Worm (Caenorhabditis elegans): Measurements from ENCODE around the gene mab-3.
A peak's percentile ranks its signal among the peaks of the same experiment; 100 is the strongest.

Gene mab-3

DNA sequence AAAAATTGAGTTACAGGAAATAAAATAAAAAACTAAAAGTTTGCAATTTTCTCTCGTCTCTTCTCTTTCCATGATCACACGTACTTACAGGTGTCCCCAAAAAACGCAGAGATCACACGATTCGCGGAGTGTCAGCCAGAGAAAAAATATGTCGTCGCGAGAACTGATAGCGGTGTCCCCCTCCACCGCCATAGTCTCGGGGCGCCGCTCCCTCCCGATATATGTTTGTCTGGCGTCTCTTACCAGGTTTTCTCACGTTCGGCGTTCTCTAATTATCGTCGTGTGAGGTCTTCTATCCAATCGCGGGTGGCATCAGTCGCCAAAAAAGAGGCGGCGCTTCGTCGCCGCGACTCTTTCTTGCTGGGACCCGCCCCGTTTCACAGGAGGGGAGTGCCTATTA, at the start of gene mab-3:
Gene mab-3, plus strand, starts transcription at position 328 of the 400 bp plus-strand sequence.
- TF ChIP-seq nhr-19 (GFP tag; conservative IDR thresholded peaks at IDR 0.05) (peak; percentile 34; the same call in 1 of the 2 replicates), rnt-1 (tag; optimal IDR thresholded peaks at IDR 0.05) (peak; percentile 15), lin-14 (GFP tag; optimal IDR thresholded peaks at IDR 0.05) (peak; percentile 61)

DNA sequence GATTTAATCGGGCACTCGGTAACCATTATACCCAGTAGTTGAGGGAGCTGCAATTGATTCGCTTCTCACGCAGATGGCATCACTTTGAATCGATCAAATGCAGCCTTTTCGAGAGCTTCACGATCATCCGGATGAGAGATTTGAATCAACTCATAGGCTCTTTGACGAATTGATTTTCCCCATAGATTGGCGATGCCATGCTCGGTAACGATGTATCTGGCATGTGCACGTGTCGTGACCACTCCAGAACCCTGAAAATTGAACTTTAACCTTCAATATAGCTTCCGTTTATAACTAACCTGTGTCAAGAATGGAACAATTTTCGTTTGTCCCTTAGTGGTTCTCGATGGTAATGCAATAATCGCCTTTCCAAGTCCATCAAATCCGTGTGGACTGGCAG, 47.8 kb upstream of the mab-3 start:
- no peak for TF ChIP-seq nhr-19 (GFP tag; conservative IDR thresholded peaks at IDR 0.05)
- TF ChIP-seq sup-37 (GFP tag; optimal IDR thresholded peaks at IDR 0.05): no peak
- TF ChIP-seq nhr-71 (tag; optimal IDR thresholded peaks at IDR 0.05): no peak
- no peak for TF ChIP-seq F16B12.6 (tag; optimal IDR thresholded peaks at IDR 0.05)
- TF ChIP-seq mab-9 (GFP tag; IDR thresholded peaks at IDR 0.05): no peak
- no peak for TF ChIP-seq unc-62 (GFP tag; optimal IDR thresholded peaks at IDR 0.05)
- TF ChIP-seq xbp-1 (tag; optimal IDR thresholded peaks at IDR 0.05): no peak
- no peak for TF ChIP-seq C16A3.4 (tag; optimal IDR thresholded peaks at IDR 0.05)
- TF ChIP-seq fos-1 (tag; optimal IDR thresholded peaks at IDR 0.05): no peak
- no peak for TF ChIP-seq mef-2 (tag; optimal IDR thresholded peaks at IDR 0.05)
- no peak for TF ChIP-seq C04F5.9 (tag; optimal IDR thresholded peaks at IDR 0.05)
- no peak for TF ChIP-seq ztf-4 (tag; optimal IDR thresholded peaks at IDR 0.05)
- no peak for TF ChIP-seq nhr-84 (tag; optimal IDR thresholded peaks at IDR 0.05)
- no peak for TF ChIP-seq nhr-28 (tag; optimal IDR thresholded peaks at IDR 0.05)
- TF ChIP-seq tlp-1 (tag; optimal IDR thresholded peaks at IDR 0.05): no peak
- TF ChIP-seq mep-1 (tag; optimal IDR thresholded peaks at IDR 0.05): no peak
- TF ChIP-seq nhr-90 (tag; optimal IDR thresholded peaks at IDR 0.05; ENCODE audit: poor library complexity): no peak

DNA sequence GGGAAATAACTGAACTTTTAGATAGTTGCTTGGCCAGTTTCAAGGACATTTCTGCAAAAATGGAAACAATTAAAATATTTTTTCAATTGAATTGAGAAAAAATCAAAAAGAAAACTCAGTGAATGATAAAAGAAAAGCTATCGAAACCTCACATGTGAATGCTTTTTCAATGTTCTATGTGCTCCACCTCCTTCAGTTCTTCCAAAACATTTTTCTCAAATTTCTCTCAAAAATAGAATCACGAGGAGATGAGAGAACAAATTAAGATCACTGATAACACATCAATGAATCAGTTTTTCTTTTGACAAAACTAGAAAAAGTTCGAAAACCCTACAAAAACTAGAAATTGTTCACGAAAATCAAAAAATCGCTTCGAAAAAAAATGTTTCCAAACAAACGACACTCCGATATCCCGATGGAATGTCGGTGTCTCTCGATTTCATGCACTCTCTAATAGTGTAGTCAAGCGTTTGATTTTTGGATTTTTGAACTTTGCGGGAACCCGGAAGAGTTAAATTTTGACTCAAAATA, 45.2 kb upstream of the mab-3 start, which contains the start of gene ZK1320.9:
Gene ZK1320.9, minus strand, starts transcription at position 51 of the 531 bp plus-strand sequence.
- TF ChIP-seq ceh-90 (tag; optimal IDR thresholded peaks at IDR 0.05) (no peak), elt-3 (tag; optimal IDR thresholded peaks at IDR 0.05) (no peak), mab-9 (GFP tag; IDR thresholded peaks at IDR 0.05) (no peak), fos-1 (tag; optimal IDR thresholded peaks at IDR 0.05) (no peak), fkh-4 (tag; optimal IDR thresholded peaks at IDR 0.05; ENCODE audit: borderline replicate concordance) (no peak), hlh-17 (GFP tag; optimal IDR thresholded peaks at IDR 0.05; ENCODE audit: borderline replicate concordance) (no peak), nhr-20 (tag; optimal IDR thresholded peaks at IDR 0.05) (peak; percentile 83), vab-15 (tag; optimal IDR thresholded peaks at IDR 0.05) (no peak), lin-39 (tag; optimal IDR thresholded peaks at IDR 0.05) (no peak), ceh-63 (GFP tag; optimal IDR thresholded peaks at IDR 0.05) (no peak), fkh-10 (GFP tag; optimal IDR thresholded peaks at IDR 0.05) (no peak), nhr-12 (tag; optimal IDR thresholded peaks at IDR 0.05) (no peak), zag-1 (tag; optimal IDR thresholded peaks at IDR 0.05) (no peak), elt-2 (tag; optimal IDR thresholded peaks at IDR 0.05) (no peak), aly-2 (tag; optimal IDR thresholded peaks at IDR 0.05) (no peak), lin-35 (GFP tag; optimal IDR thresholded peaks at IDR 0.05) (peak; percentile 40 to 48), nhr-11 (tag; optimal IDR thresholded peaks at IDR 0.05) (peak; percentile 3), mef-2 (tag; optimal IDR thresholded peaks at IDR 0.05) (no peak), lsy-2 (tag; optimal IDR thresholded peaks at IDR 0.05) (peak; percentile 28 to 51), snu-23 (GFP tag; optimal IDR thresholded peaks at IDR 0.05) (peak; percentile 44), nhr-90 (tag; optimal IDR thresholded peaks at IDR 0.05; ENCODE audit: poor library complexity) (no peak), snpc-4 (tag; optimal IDR thresholded peaks at IDR 0.05) (no peak), swsn-7 (tag; optimal IDR thresholded peaks at IDR 0.05) (peak; percentile 24), lin-15B (tag; optimal IDR thresholded peaks at IDR 0.05) (peak; percentile 7), blmp-1 (tag; optimal IDR thresholded peaks at IDR 0.05) (peak; percentile 10), dpl-1 (GFP tag; optimal IDR thresholded peaks at IDR 0.05) (peak; percentile 33 to 59 (median 48)), unc-86 (tag; optimal IDR thresholded peaks at IDR 0.05) (no peak), nhr-237 (tag; optimal IDR thresholded peaks at IDR 0.05) (peak; percentile 0), sox-4 (tag; optimal IDR thresholded peaks at IDR 0.05) (no peak), efl-3 (GFP tag; optimal IDR thresholded peaks at IDR 0.05) (no peak), egl-27 (tag; optimal IDR thresholded peaks at IDR 0.05) (no peak), nhr-28 (tag; optimal IDR thresholded peaks at IDR 0.05) (no peak), dsc-1 (tag; optimal IDR thresholded peaks at IDR 0.05) (no peak), nhr-71 (tag; optimal IDR thresholded peaks at IDR 0.05) (peak; percentile 45), efl-1 (optimal IDR thresholded peaks at IDR 0.05) (peak; percentile 39 to 50), efl-1 (GFP tag; optimal IDR thresholded peaks at IDR 0.05 in 1 of 2) (peak; percentile 58 to 74)
